Worm (Caenorhabditis elegans): ENCODE measurements around the gene C50H2.5.

DNA sequence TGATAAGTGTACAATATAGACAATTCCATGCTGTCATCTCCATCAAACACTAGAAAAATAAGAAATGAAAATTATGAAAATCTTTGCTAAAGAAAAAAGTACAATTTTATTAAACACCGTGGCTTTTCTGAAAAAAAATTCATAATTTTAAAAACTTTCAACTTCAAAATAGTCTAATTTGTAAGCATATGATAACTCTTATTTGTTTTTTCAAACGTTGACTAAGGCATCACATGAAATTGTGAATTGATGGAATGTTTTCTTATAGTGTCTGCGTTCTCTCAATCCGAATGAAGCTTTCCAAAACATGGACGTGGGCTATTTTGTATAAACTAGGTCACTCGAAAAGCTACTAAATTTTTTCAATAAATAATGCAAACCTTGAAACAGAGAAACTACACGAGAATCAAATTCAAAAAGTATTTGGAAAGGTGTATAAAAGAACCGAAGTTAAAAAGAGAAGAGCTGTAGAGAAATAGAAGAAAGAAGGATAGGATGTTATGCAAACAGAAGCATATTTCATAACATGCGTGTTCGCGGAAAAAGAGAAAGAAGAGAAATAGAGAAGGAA, 32.5 kb upstream of the C50H2.5 start, which contains the start of gene clp-9:
- no peak for TF ChIP-seq pha-4 (tag; optimal IDR thresholded peaks at IDR 0.05)
- TF ChIP-seq sdz-38 (tag; optimal IDR thresholded peaks at IDR 0.05), result no peak
- no peak for TF ChIP-seq T07F8.4 (tag; optimal IDR thresholded peaks at IDR 0.05)
- TF ChIP-seq die-1 (tag; optimal IDR thresholded peaks at IDR 0.05), result no peak
- no peak for TF ChIP-seq rpc-1 (optimal IDR thresholded peaks at IDR 0.05)
- no peak for TF ChIP-seq rpc-1 (tag; optimal IDR thresholded peaks at IDR 0.05)
- TF ChIP-seq unc-130 (GFP tag; optimal IDR thresholded peaks at IDR 0.05), result no peak
- no peak for TF ChIP-seq ceh-79 (tag; optimal IDR thresholded peaks at IDR 0.05)
